Fruit fly (Drosophila melanogaster) Kc167 (cell line): ENCODE measurements around the gene CG31705.

Source experiments
- h ChIP-seq: fragments of >200 bp; optimal IDR thresholded peaks from 3 replicates; lab custom pipeline; 2018; ENCODE audit warnings: missing external identifiers
- psq ChIP-seq: fragments of >200 bp; optimal IDR thresholded peaks from 2 replicates; lab custom pipeline; 2017; ENCODE audit warnings: missing external identifiers
- ttk ChIP-seq: sonication (Bioruptor generic); optimal IDR thresholded peaks from 2 replicates; lab custom pipeline; 2017; ENCODE audit warnings: missing external identifiers

dm6 chr2L:11528129-11528589 is at the start of gene CG31705:
- TF ChIP-seq ttk (lab: Kevin White, UChicago) (no peak), h (no peak), psq (no peak)
